Worm (Caenorhabditis elegans) whole organism, young adult: ENCODE data around the gene gcl-1.

ENCODE experiments used
- C06A6.2 ChIP-seq: fragments of 200-800 bp; sonication (Bioruptor generic); conservative IDR thresholded peaks from 2 replicates; pipeline ENCODE4 v1.3.6; 2022; ENCODE audit warnings: missing genetic modification characterization, missing compliant biosample characterization
- F39B2.1 ChIP-seq: fragments of 200-800 bp; sonication (Bioruptor generic); IDR thresholded peaks from 2 replicates; pipeline ENCODE4 v1.3.6; 2022; ENCODE audit warnings: missing genetic modification reagents, missing genetic modification characterization, missing compliant biosample characterization
- F49E8.2 ChIP-seq: sonication (generic microtip); optimal IDR thresholded peaks from 3 replicates; lab custom pipeline; 2017; ENCODE audit warnings: missing genetic modification characterization, mild to moderate bottlenecking, missing compliant biosample characterization, antibody characterized with exemption, moderate library complexity; ENCODE audit not compliant: insufficient read depth
- F57A8.1 ChIP-seq: fragments of 200-800 bp; sonication (Bioruptor generic); optimal IDR thresholded peaks from 2 replicates; lab custom pipeline; 2018; ENCODE audit warnings: mild to moderate bottlenecking, missing genetic modification characterization, moderate library complexity, missing compliant biosample characterization
- Y56A3A.18 ChIP-seq: fragments of 200-800 bp; sonication (Bioruptor generic); IDR thresholded peaks from 2 replicates; pipeline ENCODE4 v1.3.6; 2022; ENCODE audit warnings: missing genetic modification reagents, missing genetic modification characterization, missing compliant biosample characterization
- akir-1 ChIP-seq: fragments of 200-800 bp; sonication (Bioruptor generic); optimal IDR thresholded peaks from 2 replicates; lab custom pipeline; 2018; ENCODE audit warnings: mild to moderate bottlenecking, missing genetic modification characterization, moderate library complexity, missing compliant biosample characterization
- ama-1 ChIP-seq, 3 experiments: fragments of 150-350 bp in 1 of 3; sonication (generic microtip) in 2 of 3; optimal IDR thresholded peaks; 2 replicates each; lab custom pipeline; 2014 to 2018; ENCODE audit warnings: missing biosample characterization in 2 of 3, missing genetic modification characterization in 2 of 3, missing genetic modification reagents in 2 of 3
- efl-1 ChIP-seq: fragments of 150-350 bp; optimal IDR thresholded peaks from 2 replicates; lab custom pipeline; 2014; ENCODE audit warnings: missing biosample characterization, missing genetic modification reagents, missing genetic modification characterization
- him-1 ChIP-seq: sonication (generic microtip); optimal IDR thresholded peaks from 2 replicates; lab custom pipeline; 2016; ENCODE audit warnings: missing genotype, missing genetic modification reagents, missing genetic modification characterization, missing compliant biosample characterization
- sea-2 ChIP-seq: fragments of 200-800 bp; sonication (Bioruptor generic); IDR thresholded peaks from 2 replicates; pipeline ENCODE4 v1.3.6; 2022; ENCODE audit warnings: missing genetic modification characterization, missing compliant biosample characterization
- xnd-1 ChIP-seq: sonication (generic microtip); optimal IDR thresholded peaks from 2 replicates; lab custom pipeline; 2016; ENCODE audit warnings: missing genotype, missing genetic modification reagents, missing genetic modification characterization, missing compliant biosample characterization

- TF ChIP-seq sea-2 (GFP tag; lab: Robert Waterston, UW) (no peak), C06A6.2 (GFP tag; lab: Robert Waterston, UW) (no peak), akir-1 (GFP tag; lab: Kevin White, UChicago) (no peak), him-1 (tag; lab: Kevin White, UChicago) (no peak), xnd-1 (tag; lab: Kevin White, UChicago) (no peak), F49E8.2 (tag; lab: Kevin White, UChicago) (no peak), ama-1 (optimal IDR thresholded peaks at IDR 0.05; lab: Kevin White, UChicago) (no peak), ama-1 (GFP tag; optimal IDR thresholded peaks at IDR 0.05; lab: Kevin White, UChicago) (no peak), Y56A3A.18 (GFP tag; lab: Robert Waterston, UW) (no peak), F57A8.1 (GFP tag; lab: Kevin White, UChicago) (no peak), efl-1 (GFP tag; lab: Kevin White, UChicago) (no peak), F39B2.1 (GFP tag; lab: Robert Waterston, UW) (no peak)
Measured at ce11 chrIV:13377716-13378115, 35.0 kb downstream of the gcl-1 start, which contains the start of gene mau-8.
